Worm (Caenorhabditis elegans) whole organism, early embryonic: ENCODE results near the gene cut-3.

Experiments
- F13C5.2 ChIP-seq: sonication (generic microtip); optimal IDR thresholded peaks from 2 replicates; lab custom pipeline; 2017; ENCODE audit warnings: mild to moderate bottlenecking, missing genetic modification characterization, inconsistent platforms, missing compliant biosample characterization
- aly-1 ChIP-seq: sonication (generic microtip); optimal IDR thresholded peaks from 2 replicates; lab custom pipeline; 2016; ENCODE audit warnings: missing genetic modification characterization, missing compliant biosample characterization
- ama-1 ChIP-seq: fragments of 150-350 bp; optimal IDR thresholded peaks from 2 replicates; lab custom pipeline; 2014
- ceh-13 ChIP-seq: fragments of 200-800 bp; sonication (Bioruptor generic); optimal IDR thresholded peaks from 2 replicates; lab custom pipeline; 2018; ENCODE audit warnings: mild to moderate bottlenecking, missing genetic modification characterization, missing compliant biosample characterization
- ets-7 ChIP-seq: sonication (generic microtip); optimal IDR thresholded peaks from 2 replicates; lab custom pipeline; 2016; ENCODE audit warnings: missing genotype, missing genetic modification characterization, missing compliant biosample characterization
- hmbx-1 ChIP-seq: sonication (generic microtip); optimal IDR thresholded peaks from 2 replicates; lab custom pipeline; 2016; ENCODE audit warnings: mild to moderate bottlenecking, missing genetic modification characterization, missing compliant biosample characterization
- sea-1 ChIP-seq: fragments of 200-800 bp; sonication (Bioruptor generic); conservative IDR thresholded peaks from 2 replicates; pipeline ENCODE4 v1.3.6; 2022; ENCODE audit warnings: missing genetic modification characterization, missing compliant biosample characterization
- tbx-11 ChIP-seq: fragments of 200-800 bp; sonication (Bioruptor generic); IDR thresholded peaks from 2 replicates; pipeline ENCODE4 v1.3.6; 2022; ENCODE audit warnings: missing genetic modification characterization, missing compliant biosample characterization

ce11 chrII:8483124-8483792, 36.6 kb upstream of the cut-3 start:
- no peak for TF ChIP-seq sea-1 (GFP tag; lab: Robert Waterston, UW)
- TF ChIP-seq ceh-13 (GFP tag; lab: Kevin White, UChicago), result no peak
- TF ChIP-seq ets-7 (tag; lab: Kevin White, UChicago), result no peak
- no peak for TF ChIP-seq F13C5.2 (tag; lab: Kevin White, UChicago)
- no peak for TF ChIP-seq ama-1 (lab: Kevin White, UChicago)
- TF ChIP-seq aly-1 (tag; lab: Kevin White, UChicago), result no peak
- no peak for TF ChIP-seq tbx-11
- TF ChIP-seq hmbx-1 (tag; lab: Kevin White, UChicago), result no peak
